Worm (Caenorhabditis elegans): ENCODE data around the gene fezf-1.

- TF ChIP-seq fkh-10 (GFP tag; optimal IDR thresholded peaks at IDR 0.05) (no peak), elt-2 (tag; optimal IDR thresholded peaks at IDR 0.05) (no peak)
These were observed 36.7 kb upstream of the fezf-1 start, which contains the start of gene K09B11.4 for ce11 chrIV:13429240-13429639.
